Worm (Caenorhabditis elegans) whole organism, late embryonic: ENCODE measurements around the gene pals-31.

Experiments used
- K02D7.2 ChIP-seq: sonication (generic microtip); optimal IDR thresholded peaks from 2 replicates; lab custom pipeline; 2017; ENCODE audit warnings: mild to moderate bottlenecking, missing genetic modification characterization, missing compliant biosample characterization
- ceh-18 ChIP-seq: sonication (generic microtip); optimal IDR thresholded peaks from 2 replicates; lab custom pipeline; 2016; ENCODE audit warnings: missing genetic modification characterization, missing compliant biosample characterization
- ceh-45 ChIP-seq: fragments of 200-800 bp; sonication (Bioruptor generic); IDR thresholded peaks from 2 replicates; pipeline ENCODE4 v1.3.6; 2022; ENCODE audit warnings: missing genetic modification reagents, missing genetic modification characterization, missing compliant biosample characterization
- ceh-9 ChIP-seq: sonication (generic microtip); optimal IDR thresholded peaks from 2 replicates; lab custom pipeline; 2016; ENCODE audit warnings: mild to moderate bottlenecking, missing genetic modification characterization, inconsistent platforms, missing compliant biosample characterization
- dmd-4 ChIP-seq: sonication (generic microtip); optimal IDR thresholded peaks from 2 replicates; lab custom pipeline; 2016; ENCODE audit warnings: borderline replicate concordance, missing genetic modification characterization, missing compliant biosample characterization
- dve-1 ChIP-seq: sonication (generic microtip); optimal IDR thresholded peaks from 2 replicates; lab custom pipeline; 2017; ENCODE audit warnings: antibody characterized with exemption, mild to moderate bottlenecking, missing genetic modification characterization, missing compliant biosample characterization
- fkh-10 ChIP-seq: fragments of 150-350 bp; optimal IDR thresholded peaks from 2 replicates; lab custom pipeline; 2014; ENCODE audit warnings: missing biosample characterization, missing genetic modification reagents, missing genetic modification characterization
- hlh-6 ChIP-seq: sonication (generic microtip); optimal IDR thresholded peaks from 2 replicates; lab custom pipeline; 2016; ENCODE audit warnings: missing genotype, missing genetic modification characterization, missing compliant biosample characterization
- nhr-11 ChIP-seq: fragments of 150-350 bp; optimal IDR thresholded peaks from 2 replicates; lab custom pipeline; 2014; ENCODE audit warnings: missing biosample characterization, missing genetic modification characterization
- pros-1 ChIP-seq: fragments of 150-350 bp; optimal IDR thresholded peaks from 2 replicates; lab custom pipeline; 2014; ENCODE audit warnings: missing biosample characterization, missing genetic modification reagents, missing genetic modification characterization
- ref-2 ChIP-seq: sonication (generic microtip); optimal IDR thresholded peaks from 2 replicates; lab custom pipeline; 2016; ENCODE audit warnings: missing genetic modification characterization, missing compliant biosample characterization
- rnt-1 ChIP-seq: sonication (generic microtip); optimal IDR thresholded peaks from 2 replicates; lab custom pipeline; 2016; ENCODE audit warnings: missing genetic modification characterization, missing compliant biosample characterization
- unc-86 ChIP-seq: sonication (generic microtip); optimal IDR thresholded peaks from 2 replicates; lab custom pipeline; 2016; ENCODE audit warnings: missing genetic modification characterization, missing compliant biosample characterization

DNA sequence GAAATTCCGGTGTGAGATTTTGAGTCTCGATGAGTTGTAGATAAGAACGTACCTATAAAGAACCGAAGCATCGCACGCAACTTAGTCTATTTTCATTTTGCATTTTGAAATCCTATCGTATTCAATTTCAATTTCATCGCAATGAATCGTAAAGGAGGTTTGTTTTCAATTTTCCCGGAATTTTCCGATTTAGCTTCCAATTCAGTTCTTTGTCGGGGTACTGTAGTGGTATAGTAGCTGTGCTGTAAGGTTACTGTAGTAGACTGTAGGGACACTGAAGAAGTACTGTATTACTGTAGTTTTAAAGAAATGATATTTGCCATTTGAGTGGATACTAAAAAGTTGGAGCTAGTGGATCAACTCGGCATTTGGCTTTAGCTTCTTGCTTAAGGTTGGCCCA lies 36.6 kb upstream of the pals-31 start:
- no peak for TF ChIP-seq fkh-10
- TF ChIP-seq dve-1 (tag; lab: Kevin White, UChicago), result no peak
- TF ChIP-seq pros-1 (tag; lab: Kevin White, UChicago), result no peak
- no peak for TF ChIP-seq ref-2
- TF ChIP-seq nhr-11 (tag; lab: Kevin White, UChicago), result no peak
- no peak for TF ChIP-seq ceh-45
- no peak for TF ChIP-seq ceh-18 (tag; lab: Kevin White, UChicago)
- no peak for TF ChIP-seq rnt-1 (tag; lab: Kevin White, UChicago)
- no peak for TF ChIP-seq unc-86 (tag; lab: Kevin White, UChicago)
- no peak for TF ChIP-seq ceh-9 (tag; lab: Kevin White, UChicago)
- no peak for TF ChIP-seq K02D7.2 (tag; lab: Kevin White, UChicago)
- no peak for TF ChIP-seq hlh-6 (tag; lab: Kevin White, UChicago)
- no peak for TF ChIP-seq dmd-4 (tag; lab: Kevin White, UChicago)
